Fruit fly (Drosophila melanogaster): ENCODE measurements around the gene fu.

Gene fu

dm6 chrX:18645720-18646213, 11.8 kb upstream of the fu start:
- TF ChIP-seq Kr (GFP tag; optimal IDR thresholded peaks at IDR 0.05) = no peak
- no peak for TF ChIP-seq CG6175 (GFP tag; IDR thresholded peaks at IDR 0.05)
- peak; percentile 45 for TF ChIP-seq ewg (GFP tag; optimal IDR thresholded peaks at IDR 0.05)
- no peak; the same call in none of the 2 replicates for TF ChIP-seq sob (GFP tag; IDR thresholded peaks at IDR 0.05)
- TF ChIP-seq hbn (GFP tag; IDR thresholded peaks at IDR 0.05; ENCODE audit: partially characterized antibody) = no peak
- TF ChIP-seq Asciz (GFP tag; optimal IDR thresholded peaks at IDR 0.05) = peak; percentile 61
- peak; percentile 53 for TF ChIP-seq CG30431 (GFP tag; optimal IDR thresholded peaks at IDR 0.05)
- TF ChIP-seq crc (GFP tag; optimal IDR thresholded peaks at IDR 0.05) = no peak
- TF ChIP-seq E2f2 (GFP tag; IDR thresholded peaks at IDR 0.05) = peak; percentile 30; the same call in 1 of the 2 replicates
- no peak for TF ChIP-seq pum (GFP tag; optimal IDR thresholded peaks at IDR 0.05)
- TF ChIP-seq CG4730 (GFP tag; IDR thresholded peaks at IDR 0.05) = peak; percentile 37; the same call in 1 of the 2 replicates
- TF ChIP-seq CG15479 (GFP tag; optimal IDR thresholded peaks at IDR 0.05) = no peak
- TF ChIP-seq hth (optimal IDR thresholded peaks at IDR 0.05) = no peak
- TF ChIP-seq CG18476 (GFP tag; optimal IDR thresholded peaks at IDR 0.05) = peak; percentile 13
- TF ChIP-seq CG10366 (GFP tag; IDR thresholded peaks at IDR 0.05) = peak; percentile 41
- no peak for TF ChIP-seq MBD-R2 (GFP tag; IDR thresholded peaks at IDR 0.05)
- TF ChIP-seq Hmr (GFP tag; optimal IDR thresholded peaks at IDR 0.05) = peak; percentile 55
- peak; percentile 14 for TF ChIP-seq tup (GFP tag; optimal IDR thresholded peaks at IDR 0.05)
- peak; percentile 47 for TF ChIP-seq CG1233 (GFP tag; optimal IDR thresholded peaks at IDR 0.05)
- peak; percentile 6 for TF ChIP-seq salm (tag; optimal IDR thresholded peaks at IDR 0.05)
- TF ChIP-seq Meics (GFP tag; optimal IDR thresholded peaks at IDR 0.05) = peak; percentile 59
- TF ChIP-seq CG15269 (tag; optimal IDR thresholded peaks at IDR 0.05) = peak; percentile 66
- TF ChIP-seq Rfx (GFP tag; IDR thresholded peaks at IDR 0.05) = peak; percentile 53; the same call in 1 of the 2 replicates
- peak; percentile 23 for TF ChIP-seq vfl (GFP tag; optimal IDR thresholded peaks at IDR 0.05)
- TF ChIP-seq CG8281 (tag; optimal IDR thresholded peaks at IDR 0.05) = no peak
- TF ChIP-seq Lpt (GFP tag; optimal IDR thresholded peaks at IDR 0.05) = no peak
- TF ChIP-seq cwo (GFP tag; optimal IDR thresholded peaks at IDR 0.05) = peak; percentile 9
- TF ChIP-seq zfh1 (GFP tag; IDR thresholded peaks at IDR 0.05) = peak; percentile 55; the same call in 1 of the 3 replicates
- no peak for TF ChIP-seq inv (GFP tag; IDR thresholded peaks at IDR 0.05; ENCODE audit: partially characterized antibody)
- peak; percentile 65 for TF ChIP-seq CG6689 (GFP tag; IDR thresholded peaks at IDR 0.05)
- peak; percentile 24 for TF ChIP-seq pfk (GFP tag; optimal IDR thresholded peaks at IDR 0.05)
- peak; percentile 29 for TF ChIP-seq slou (GFP tag; optimal IDR thresholded peaks at IDR 0.05)
- TF ChIP-seq CG9727 (GFP tag; optimal IDR thresholded peaks at IDR 0.05) = peak; percentile 78
- peak; percentile 9 for TF ChIP-seq CG15011 (GFP tag; optimal IDR thresholded peaks at IDR 0.05)
- TF ChIP-seq CG6654 (GFP tag; optimal IDR thresholded peaks at IDR 0.05) = no peak
- no peak for TF ChIP-seq CG7271 (tag; optimal IDR thresholded peaks at IDR 0.05)
- peak; percentile 53 for TF ChIP-seq CG17385 (GFP tag; optimal IDR thresholded peaks at IDR 0.05)
- no peak; the same call in 1 of the 2 replicates for TF ChIP-seq sim (GFP tag; IDR thresholded peaks at IDR 0.05)
- no peak for TF ChIP-seq br (optimal IDR thresholded peaks at IDR 0.05)
- peak; percentile 73 for TF ChIP-seq Sox100B (GFP tag; optimal IDR thresholded peaks at IDR 0.05)
- TF ChIP-seq btn (GFP tag; optimal IDR thresholded peaks at IDR 0.05) = no peak
- peak; percentile 72 for TF ChIP-seq HHEX (GFP tag; optimal IDR thresholded peaks at IDR 0.05)
- peak; percentile 38 for TF ChIP-seq B-H2 (GFP tag; optimal IDR thresholded peaks at IDR 0.05)
- TF ChIP-seq Pdp1 (GFP tag; optimal IDR thresholded peaks at IDR 0.05) = peak; percentile 41 to 54
- peak; percentile 54 for TF ChIP-seq CG13296 (GFP tag; optimal IDR thresholded peaks at IDR 0.05)
- no peak for TF ChIP-seq usp (GFP tag; optimal IDR thresholded peaks at IDR 0.05)
- peak; percentile 66 for TF ChIP-seq Hr3 (GFP tag; optimal IDR thresholded peaks at IDR 0.05)
- peak; percentile 54 for TF ChIP-seq PHDP (tag; optimal IDR thresholded peaks at IDR 0.05)
- peak; percentile 35 for TF ChIP-seq Hmx (GFP tag; optimal IDR thresholded peaks at IDR 0.05)
- no peak for TF ChIP-seq Scr (GFP tag; IDR thresholded peaks at IDR 0.05; ENCODE audit: partially characterized antibody)
- TF ChIP-seq CG11696 (GFP tag; IDR thresholded peaks at IDR 0.05) = no peak
